Fruit fly (Drosophila melanogaster): Measurements from ENCODE around the gene Gss2.
A peak's percentile ranks its signal among the peaks of the same experiment; 100 is the strongest.

The Gss2 gene

DNA sequence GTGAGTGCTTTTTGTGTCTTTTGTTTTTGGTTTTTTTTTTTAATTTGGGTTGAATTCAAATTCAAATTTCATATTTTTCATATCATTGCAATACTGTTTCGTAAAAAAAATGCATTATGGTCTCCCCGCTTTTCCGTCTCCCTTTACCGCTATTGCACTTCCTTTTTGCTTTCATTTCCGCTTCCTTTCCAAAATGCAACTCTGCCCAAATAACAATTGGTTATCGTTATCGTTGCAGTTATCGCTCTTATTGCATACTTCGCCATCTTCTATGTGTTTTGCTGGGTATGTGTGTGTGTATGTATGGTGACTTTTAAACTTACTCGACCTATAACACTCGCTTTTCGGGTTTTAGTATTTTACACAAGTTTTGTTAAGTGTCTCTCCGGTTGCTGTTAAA, 34.4 kb upstream of the Gss2 start (continued):
- TF ChIP-seq CG33557 (GFP tag; optimal IDR thresholded peaks at IDR 0.05) (peak; percentile 25), sima (GFP tag; optimal IDR thresholded peaks at IDR 0.05) (no peak), unc-4 (GFP tag; IDR thresholded peaks at IDR 0.05; ENCODE audit: partially characterized antibody) (no peak), Sox100B (GFP tag; optimal IDR thresholded peaks at IDR 0.05) (peak; percentile 18), ind (GFP tag; optimal IDR thresholded peaks at IDR 0.05) (no peak), jumu (GFP tag; optimal IDR thresholded peaks at IDR 0.05) (no peak), Lim3 (GFP tag; IDR thresholded peaks at IDR 0.05) (no peak), CG3847 (GFP tag; IDR thresholded peaks at IDR 0.05) (no peak), Oaz (GFP tag; IDR thresholded peaks at IDR 0.05) (no peak), CG4360 (GFP tag; IDR thresholded peaks at IDR 0.05) (no peak), insv (GFP tag; optimal IDR thresholded peaks at IDR 0.05) (no peak), sob (GFP tag; IDR thresholded peaks at IDR 0.05) (no peak), CG14710 (tag; optimal IDR thresholded peaks at IDR 0.05) (peak; percentile 18), run (tag; optimal IDR thresholded peaks at IDR 0.05) (no peak), CG3726 (GFP tag; IDR thresholded peaks at IDR 0.05) (no peak), BEAF-32 (GFP tag; optimal IDR thresholded peaks at IDR 0.05) (no peak), klu (GFP tag; IDR thresholded peaks at IDR 0.05) (no peak), trh (GFP tag; optimal IDR thresholded peaks at IDR 0.05) (no peak), CG8478 (optimal IDR thresholded peaks at IDR 0.05) (no peak), CG18599 (GFP tag; optimal IDR thresholded peaks at IDR 0.05) (no peak), CG18764 (GFP tag; optimal IDR thresholded peaks at IDR 0.05) (no peak), Eip74EF (GFP tag; optimal IDR thresholded peaks at IDR 0.05) (no peak), dan (GFP tag; IDR thresholded peaks at IDR 0.05) (no peak), cg (GFP tag; optimal IDR thresholded peaks at IDR 0.05) (peak; percentile 1), nom (GFP tag; optimal IDR thresholded peaks at IDR 0.05) (peak; percentile 22), CG1603 (tag; optimal IDR thresholded peaks at IDR 0.05) (peak; percentile 33), CG1233 (GFP tag; optimal IDR thresholded peaks at IDR 0.05) (peak; percentile 36), CG12219 (GFP tag; optimal IDR thresholded peaks at IDR 0.05) (no peak), Xrp1 (GFP tag; IDR thresholded peaks at IDR 0.05) (no peak), CG2875 (GFP tag; optimal IDR thresholded peaks at IDR 0.05) (no peak), cwo (GFP tag; optimal IDR thresholded peaks at IDR 0.05) (no peak), CG10979 (tag; optimal IDR thresholded peaks at IDR 0.05) (no peak), tap (tag; optimal IDR thresholded peaks at IDR 0.05) (no peak), CG12659 (GFP tag; optimal IDR thresholded peaks at IDR 0.05) (no peak), bigmax (GFP tag; optimal IDR thresholded peaks at IDR 0.05) (no peak), inv (GFP tag; IDR thresholded peaks at IDR 0.05; ENCODE audit: partially characterized antibody) (no peak), corto (GFP tag; optimal IDR thresholded peaks at IDR 0.05) (no peak), esg (GFP tag; conservative IDR thresholded peaks at IDR 0.05) (no peak), CG2116 (GFP tag; optimal IDR thresholded peaks at IDR 0.05) (peak; percentile 91), CG17328 (GFP tag; IDR thresholded peaks at IDR 0.05) (0 out of 2 replicates have a peak, but pooled peaks have one; percentile 25), Max (GFP tag; optimal IDR thresholded peaks at IDR 0.05) (no peak), Aef1 (GFP tag; IDR thresholded peaks at IDR 0.05) (no peak), Ets65A (GFP tag) (no peak), Dp (GFP tag; optimal IDR thresholded peaks at IDR 0.05) (no peak), slou (GFP tag; optimal IDR thresholded peaks at IDR 0.05) (no peak), CG8924 (tag; optimal IDR thresholded peaks at IDR 0.05) (no peak), dati (GFP tag; IDR thresholded peaks at IDR 0.05) (no peak), Stat92E (GFP tag; optimal IDR thresholded peaks at IDR 0.05) (no peak), Elba2 (GFP tag; optimal IDR thresholded peaks at IDR 0.05) (peak; percentile 16), CG12104 (GFP tag; optimal IDR thresholded peaks at IDR 0.05) (no peak), CG12236 (GFP tag; optimal IDR thresholded peaks at IDR 0.05) (no peak)
